Worm (Caenorhabditis elegans) whole organism, late embryonic: ENCODE data around the gene R07E5.4.

ENCODE experiments used
- C38D4.7 ChIP-seq: fragments of 200-800 bp; sonication (Bioruptor generic); optimal IDR thresholded peaks from 2 replicates; lab custom pipeline; 2018; ENCODE audit warnings: mild to moderate bottlenecking, missing genetic modification characterization, moderate library complexity, missing compliant biosample characterization
- F13H6.1 ChIP-seq: sonication (generic microtip); optimal IDR thresholded peaks from 2 replicates; lab custom pipeline; 2016; ENCODE audit warnings: missing genetic modification characterization, missing compliant biosample characterization
- K02D7.2 ChIP-seq: sonication (generic microtip); optimal IDR thresholded peaks from 2 replicates; lab custom pipeline; 2017; ENCODE audit warnings: mild to moderate bottlenecking, missing genetic modification characterization, missing compliant biosample characterization
- Y22D7AL.16 ChIP-seq: sonication (generic microtip); optimal IDR thresholded peaks from 2 replicates; lab custom pipeline; 2016; ENCODE audit warnings: missing genetic modification characterization, missing compliant biosample characterization
- ahr-1 ChIP-seq: sonication (generic microtip); optimal IDR thresholded peaks from 2 replicates; lab custom pipeline; 2016; ENCODE audit warnings: missing genetic modification characterization, missing compliant biosample characterization
- ceh-14 ChIP-seq: sonication (generic microtip); optimal IDR thresholded peaks from 2 replicates; lab custom pipeline; 2016; ENCODE audit warnings: missing genotype, missing genetic modification characterization, missing compliant biosample characterization
- ceh-2 ChIP-seq: sonication (generic microtip); optimal IDR thresholded peaks from 2 replicates; lab custom pipeline; 2016; ENCODE audit warnings: missing genotype, missing genetic modification characterization, missing compliant biosample characterization
- ceh-31 ChIP-seq: sonication (generic microtip); optimal IDR thresholded peaks from 2 replicates; lab custom pipeline; 2016; ENCODE audit warnings: missing genetic modification characterization, missing compliant biosample characterization
- ceh-34 ChIP-seq: sonication (generic microtip); optimal IDR thresholded peaks from 2 replicates; lab custom pipeline; 2016; ENCODE audit warnings: mild to moderate bottlenecking, missing genetic modification characterization, missing compliant biosample characterization
- ceh-45 ChIP-seq: fragments of 200-800 bp; sonication (Bioruptor generic); IDR thresholded peaks from 2 replicates; pipeline ENCODE4 v1.3.6; 2022; ENCODE audit warnings: missing genetic modification reagents, missing genetic modification characterization, missing compliant biosample characterization
- ceh-6 ChIP-seq: fragments of 200-800 bp; sonication (Bioruptor generic); optimal IDR thresholded peaks from 2 replicates; lab custom pipeline; 2018; ENCODE audit warnings: mild to moderate bottlenecking, missing genetic modification characterization, missing compliant biosample characterization
- ceh-9 ChIP-seq: sonication (generic microtip); optimal IDR thresholded peaks from 2 replicates; lab custom pipeline; 2016; ENCODE audit warnings: mild to moderate bottlenecking, missing genetic modification characterization, inconsistent platforms, missing compliant biosample characterization
- che-1 ChIP-seq: sonication (generic microtip); optimal IDR thresholded peaks from 2 replicates; lab custom pipeline; 2016; ENCODE audit warnings: mild to moderate bottlenecking, missing genetic modification characterization, missing compliant biosample characterization
- dmd-4 ChIP-seq: sonication (generic microtip); optimal IDR thresholded peaks from 2 replicates; lab custom pipeline; 2016; ENCODE audit warnings: borderline replicate concordance, missing genetic modification characterization, missing compliant biosample characterization
- dve-1 ChIP-seq: sonication (generic microtip); optimal IDR thresholded peaks from 2 replicates; lab custom pipeline; 2017; ENCODE audit warnings: antibody characterized with exemption, mild to moderate bottlenecking, missing genetic modification characterization, missing compliant biosample characterization
- elt-4 ChIP-seq: sonication (generic microtip); optimal IDR thresholded peaks from 2 replicates; lab custom pipeline; 2016; ENCODE audit warnings: missing genetic modification characterization, missing compliant biosample characterization
- ets-4 ChIP-seq: sonication (generic microtip); optimal IDR thresholded peaks from 2 replicates; lab custom pipeline; 2016; ENCODE audit warnings: missing genetic modification characterization, missing compliant biosample characterization
- fax-1 ChIP-seq: sonication (generic microtip); optimal IDR thresholded peaks from 2 replicates; lab custom pipeline; 2016; ENCODE audit warnings: missing genotype, missing genetic modification characterization, missing compliant biosample characterization
- fkh-10 ChIP-seq: fragments of 150-350 bp; optimal IDR thresholded peaks from 2 replicates; lab custom pipeline; 2014; ENCODE audit warnings: missing biosample characterization, missing genetic modification reagents, missing genetic modification characterization
- fkh-6 ChIP-seq: sonication (generic microtip); optimal IDR thresholded peaks from 2 replicates; lab custom pipeline; 2016; ENCODE audit warnings: missing genetic modification characterization, missing compliant biosample characterization
- gmeb-2 ChIP-seq: sonication (generic microtip); optimal IDR thresholded peaks from 2 replicates; lab custom pipeline; 2016; ENCODE audit warnings: missing genetic modification characterization, inconsistent platforms, missing compliant biosample characterization
- hlh-13 ChIP-seq: fragments of 200-800 bp; sonication (Bioruptor generic); optimal IDR thresholded peaks from 2 replicates; lab custom pipeline; 2018; ENCODE audit warnings: mild to moderate bottlenecking, missing genetic modification characterization, missing compliant biosample characterization
- hlh-15 ChIP-seq: sonication (generic microtip); optimal IDR thresholded peaks from 2 replicates; lab custom pipeline; 2016; ENCODE audit warnings: missing genetic modification characterization, missing compliant biosample characterization
- hlh-8 ChIP-seq: sonication (generic microtip); optimal IDR thresholded peaks from 2 replicates; lab custom pipeline; 2016; ENCODE audit warnings: missing genotype, missing genetic modification characterization, missing compliant biosample characterization
- madf-2 ChIP-seq: sonication (generic microtip); optimal IDR thresholded peaks from 2 replicates; lab custom pipeline; 2017; ENCODE audit warnings: missing genetic modification characterization, missing compliant biosample characterization
- mec-3 ChIP-seq: sonication (generic microtip); optimal IDR thresholded peaks from 2 replicates; lab custom pipeline; 2016; ENCODE audit warnings: borderline replicate concordance, missing genetic modification characterization, missing compliant biosample characterization
- pag-3 ChIP-seq: sonication (generic microtip); optimal IDR thresholded peaks from 2 replicates; lab custom pipeline; 2016; ENCODE audit warnings: missing compliant biosample characterization, missing genetic modification characterization, borderline replicate concordance
- pat-9 ChIP-seq: fragments of 200-800 bp; sonication (Bioruptor generic); optimal IDR thresholded peaks from 2 replicates; lab custom pipeline; 2018; ENCODE audit warnings: mild to moderate bottlenecking, missing genetic modification characterization, moderate library complexity, missing compliant biosample characterization
- pqm-1 ChIP-seq: sonication (generic microtip); optimal IDR thresholded peaks from 2 replicates; lab custom pipeline; 2016; ENCODE audit warnings: missing genetic modification characterization, missing compliant biosample characterization
- pros-1 ChIP-seq: fragments of 150-350 bp; optimal IDR thresholded peaks from 2 replicates; lab custom pipeline; 2014; ENCODE audit warnings: missing biosample characterization, missing genetic modification reagents, missing genetic modification characterization
- ref-2 ChIP-seq: sonication (generic microtip); optimal IDR thresholded peaks from 2 replicates; lab custom pipeline; 2016; ENCODE audit warnings: missing genetic modification characterization, missing compliant biosample characterization
- rnt-1 ChIP-seq: sonication (generic microtip); optimal IDR thresholded peaks from 2 replicates; lab custom pipeline; 2016; ENCODE audit warnings: missing genetic modification characterization, missing compliant biosample characterization
- sox-2 ChIP-seq: fragments of 200-800 bp; sonication (Bioruptor generic); IDR thresholded peaks from 2 replicates; pipeline ENCODE4 v1.3.6; 2022; ENCODE audit warnings: missing genetic modification reagents, missing genetic modification characterization, missing compliant biosample characterization
- sox-4 ChIP-seq: sonication (generic microtip); optimal IDR thresholded peaks from 2 replicates; lab custom pipeline; 2017; ENCODE audit warnings: mild to moderate bottlenecking, missing genetic modification characterization, inconsistent platforms, missing compliant biosample characterization
- syd-9 ChIP-seq: sonication (generic microtip); optimal IDR thresholded peaks from 2 replicates; lab custom pipeline; 2016; ENCODE audit warnings: mild to moderate bottlenecking, missing genetic modification characterization, moderate library complexity, missing compliant biosample characterization
- tbx-7 ChIP-seq: sonication (generic microtip); optimal IDR thresholded peaks from 2 replicates; lab custom pipeline; 2016; ENCODE audit warnings: missing genotype, missing genetic modification characterization, missing compliant biosample characterization
- unc-3 ChIP-seq, 2 experiments: fragments of 200-800 bp in 1 of 2; sonication (Bioruptor generic) in 1 of 2; sonication (generic microtip) in 1 of 2; conservative IDR thresholded peaks in 1 of 2; optimal IDR thresholded peaks in 1 of 2; 2 replicates each; pipeline versions ENCODE4 v1.3.6 to Lab custom; 2016 to 2022; ENCODE audit warnings: missing compliant biosample characterization in 2 of 2, missing genetic modification characterization in 2 of 2, missing genetic modification reagents in 1 of 2
- unc-55 ChIP-seq: sonication (generic microtip); optimal IDR thresholded peaks from 2 replicates; lab custom pipeline; 2017; ENCODE audit warnings: missing biosample characterization, missing genetic modification reagents, missing genetic modification characterization
- unc-86 ChIP-seq: sonication (generic microtip); optimal IDR thresholded peaks from 2 replicates; lab custom pipeline; 2016; ENCODE audit warnings: missing genetic modification characterization, missing compliant biosample characterization
- zip-5 ChIP-seq: sonication (generic microtip); optimal IDR thresholded peaks from 2 replicates; lab custom pipeline; 2016; ENCODE audit warnings: missing genetic modification characterization, missing compliant biosample characterization
- ztf-16 ChIP-seq: sonication (generic microtip); optimal IDR thresholded peaks from 2 replicates; lab custom pipeline; 2017; ENCODE audit warnings: missing genetic modification characterization, missing compliant biosample characterization

The R07E5.4 gene

DNA sequence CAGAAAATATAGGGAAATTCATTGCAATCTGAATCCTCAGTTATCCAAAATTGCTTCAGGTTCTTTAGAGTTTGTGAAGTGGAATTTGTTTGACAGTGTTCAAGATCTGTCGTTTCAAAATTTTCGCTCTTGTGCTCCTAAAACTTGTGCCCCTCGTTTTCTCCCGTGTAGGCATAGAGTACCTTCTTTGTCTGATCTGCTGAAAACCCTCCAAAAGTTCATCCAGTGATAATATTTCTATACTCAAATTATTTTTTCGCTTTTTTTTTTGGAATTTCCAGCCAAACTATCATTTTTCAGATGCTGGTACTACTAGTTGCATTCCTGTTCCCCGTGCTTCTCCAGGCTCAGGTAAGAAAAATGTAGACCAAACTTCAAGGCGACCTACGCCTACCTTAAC, at the start of gene R07E5.4:
TSS of gene R07E5.4 (plus strand) at position 301 of the 400 bp plus-strand sequence.
- TF ChIP-seq unc-86 (tag; lab: Kevin White, UChicago) (no peak), elt-4 (tag; lab: Kevin White, UChicago) (no peak), ceh-14 (tag; lab: Kevin White, UChicago) (no peak), madf-2 (tag; lab: Kevin White, UChicago) (no peak), mec-3 (tag; lab: Kevin White, UChicago) (no peak), ztf-16 (tag; lab: Kevin White, UChicago) (no peak), pqm-1 (tag; lab: Kevin White, UChicago) (no peak), ceh-2 (tag; lab: Kevin White, UChicago) (no peak), syd-9 (tag; lab: Kevin White, UChicago) (no peak), C38D4.7 (GFP tag; lab: Kevin White, UChicago) (no peak), zip-5 (tag; lab: Kevin White, UChicago) (no peak), hlh-13 (GFP tag; lab: Kevin White, UChicago) (no peak), K02D7.2 (tag; lab: Kevin White, UChicago) (no peak), rnt-1 (tag; lab: Kevin White, UChicago) (no peak), ceh-34 (no peak), hlh-15 (tag; lab: Kevin White, UChicago) (no peak), ets-4 (tag; lab: Kevin White, UChicago) (no peak), dmd-4 (tag; lab: Kevin White, UChicago) (no peak), ceh-6 (GFP tag; lab: Kevin White, UChicago) (no peak)

DNA sequence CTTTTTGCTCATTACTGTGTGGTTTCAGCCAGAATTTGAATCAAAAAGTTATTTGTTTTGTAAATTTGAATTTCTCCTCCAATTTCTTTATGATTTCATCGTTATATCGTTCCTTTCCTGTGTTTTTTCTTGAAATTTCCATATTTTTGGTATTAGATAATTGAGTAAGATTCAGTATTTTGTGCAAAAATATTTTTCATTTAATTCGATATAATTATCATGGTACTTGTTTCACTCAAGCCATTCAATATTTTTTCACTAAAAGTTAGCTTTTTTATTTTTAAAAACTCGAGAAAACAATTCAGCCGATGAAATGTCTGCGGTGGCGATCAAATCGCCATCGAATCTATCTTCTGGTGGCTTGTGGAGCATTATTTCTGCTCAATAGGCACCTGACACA, 49.6 kb upstream of the R07E5.4 start, which contains the start of gene hse-5:
TSS of gene hse-5 (plus strand) at position 301 of the 400 bp plus-strand sequence.
- TF ChIP-seq hlh-13 (GFP tag; lab: Kevin White, UChicago) (no peak), ztf-16 (tag; lab: Kevin White, UChicago) (no peak), dve-1 (no peak), fkh-6 (tag; lab: Kevin White, UChicago) (no peak), pros-1 (tag; lab: Kevin White, UChicago) (no peak), ceh-45 (GFP tag; lab: Robert Waterston, UW) (no peak), unc-55 (GFP tag; lab: Kevin White, UChicago) (no peak), che-1 (no peak), sox-2 (GFP tag; lab: Robert Waterston, UW) (no peak), ets-4 (tag; lab: Kevin White, UChicago) (no peak), rnt-1 (tag; lab: Kevin White, UChicago) (no peak), ahr-1 (no peak), C38D4.7 (GFP tag; lab: Kevin White, UChicago) (no peak), pag-3 (no peak), fkh-10 (GFP tag; lab: Kevin White, UChicago) (no peak), ref-2 (tag; lab: Kevin White, UChicago) (no peak), Y22D7AL.16 (tag; lab: Kevin White, UChicago) (no peak), madf-2 (tag; lab: Kevin White, UChicago) (no peak)

DNA sequence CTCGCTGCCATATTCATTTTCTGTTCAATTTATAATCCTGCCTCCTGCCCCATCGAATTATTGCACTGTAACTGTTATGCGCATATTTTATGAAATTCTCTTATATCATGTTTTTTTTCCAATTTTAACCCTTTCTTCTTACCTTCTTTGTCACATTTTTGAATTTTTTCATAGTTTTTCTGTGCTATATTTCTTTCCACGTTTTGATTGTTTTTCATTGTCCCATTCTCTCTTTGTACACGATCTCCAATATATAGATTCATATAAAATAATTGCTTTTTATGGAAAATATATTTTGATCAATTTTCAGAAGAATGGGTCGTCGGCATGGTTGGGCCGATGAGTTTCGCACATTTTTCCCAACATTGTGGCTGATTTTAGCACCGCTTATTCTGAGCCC, 44.8 kb upstream of the R07E5.4 start, which contains the start of gene B0285.6:
TSS of gene B0285.6 (plus strand) at position 301 of the 400 bp plus-strand sequence.
- TF ChIP-seq hlh-8 (tag; lab: Kevin White, UChicago) (no peak), tbx-7 (tag; lab: Kevin White, UChicago) (no peak), sox-4 (no peak), pat-9 (tag; lab: Kevin White, UChicago) (no peak), ceh-9 (tag; lab: Kevin White, UChicago) (no peak), gmeb-2 (tag; lab: Kevin White, UChicago) (no peak), zip-5 (tag; lab: Kevin White, UChicago) (no peak), pag-3 (no peak), fax-1 (no peak), F13H6.1 (tag; lab: Kevin White, UChicago) (no peak), ceh-31 (tag; lab: Kevin White, UChicago) (no peak), unc-3 (GFP tag; conservative IDR thresholded peaks at IDR 0.05; lab: Robert Waterston, UW) (no peak), unc-3 (tag; optimal IDR thresholded peaks at IDR 0.05; lab: Kevin White, UChicago) (no peak), fkh-6 (tag; lab: Kevin White, UChicago) (no peak)
